Worm (Caenorhabditis elegans) whole organism, L1 larva: ENCODE data around the gene fbxb-77.

Experiments used
- C16A3.4 ChIP-seq: fragments of 150-350 bp; optimal IDR thresholded peaks from 2 replicates; lab custom pipeline; 2014; ENCODE audit warnings: missing biosample characterization, missing genetic modification characterization
- aha-1 ChIP-seq: fragments of 150-350 bp; optimal IDR thresholded peaks from 2 replicates; lab custom pipeline; 2014; ENCODE audit warnings: missing biosample characterization, missing genetic modification characterization
- alr-1 ChIP-seq: fragments of 200-800 bp; sonication (Bioruptor generic); optimal IDR thresholded peaks from 2 replicates; lab custom pipeline; 2018; ENCODE audit warnings: borderline replicate concordance, mild to moderate bottlenecking, missing genetic modification characterization, missing compliant biosample characterization
- ama-1 ChIP-seq: fragments of 150-350 bp; optimal IDR thresholded peaks from 2 replicates; lab custom pipeline; 2014
- blmp-1 ChIP-seq: fragments of 150-350 bp; optimal IDR thresholded peaks from 2 replicates; lab custom pipeline; 2014; ENCODE audit warnings: missing biosample characterization, missing genetic modification characterization
- ceh-82 ChIP-seq, 3 experiments: fragments of 150-350 bp in 1 of 3; sonication (generic microtip) in 2 of 3; optimal IDR thresholded peaks; 2 replicates each; lab custom pipeline; 2014 to 2017; ENCODE audit warnings: missing biosample characterization in 3 of 3, missing genetic modification characterization in 3 of 3
- ceh-90 ChIP-seq: sonication (generic microtip); optimal IDR thresholded peaks from 2 replicates; lab custom pipeline; 2016; ENCODE audit warnings: missing genetic modification characterization, missing compliant biosample characterization
- dpl-1 ChIP-seq, 3 experiments: fragments of 150-350 bp in 2 of 3; sonication (generic microtip) in 1 of 3; optimal IDR thresholded peaks; 2 replicates each; lab custom pipeline; 2014 to 2017; ENCODE audit warnings: missing biosample characterization in 3 of 3, missing genetic modification characterization in 3 of 3, missing genetic modification reagents in 3 of 3
- efl-1 ChIP-seq, 4 experiments: fragments of 150-350 bp; optimal IDR thresholded peaks in 3 of 4; peaks in 1 of 4; 1 replicate in 1 of 4; 2 replicates in 3 of 4; lab custom pipeline; 2014; ENCODE audit warnings: missing biosample characterization in 2 of 4, missing genetic modification characterization in 2 of 4, missing genetic modification reagents in 2 of 4
- egl-13 ChIP-seq: sonication (generic microtip); optimal IDR thresholded peaks from 2 replicates; lab custom pipeline; 2016; ENCODE audit warnings: missing genotype, missing genetic modification reagents, missing genetic modification characterization, missing compliant biosample characterization
- elt-2 ChIP-seq: sonication (generic microtip); optimal IDR thresholded peaks from 2 replicates; lab custom pipeline; 2016; ENCODE audit warnings: missing genetic modification characterization, mild to moderate bottlenecking, inconsistent platforms, missing compliant biosample characterization, missing genetic modification reagents
- elt-3 ChIP-seq, 6 experiments: fragments of 150-350 bp in 1 of 6; sonication (generic microtip); optimal IDR thresholded peaks; 2 replicates each; lab custom pipeline; 2017 to 2018; ENCODE audit warnings: missing biosample characterization in 6 of 6, missing genetic modification characterization in 6 of 6, inconsistent platforms in 1 of 6
- fkh-10 ChIP-seq: sonication (generic microtip); optimal IDR thresholded peaks from 2 replicates; lab custom pipeline; 2017; ENCODE audit warnings: missing biosample characterization, missing genetic modification reagents, missing genetic modification characterization
- fkh-4 ChIP-seq: sonication (generic microtip); optimal IDR thresholded peaks from 2 replicates; lab custom pipeline; 2016; ENCODE audit warnings: missing compliant biosample characterization, missing genetic modification characterization, borderline replicate concordance
- fkh-8 ChIP-seq: sonication (generic microtip); optimal IDR thresholded peaks from 2 replicates; lab custom pipeline; 2016; ENCODE audit warnings: mild to moderate bottlenecking, missing genetic modification characterization, missing compliant biosample characterization
- grh-1 ChIP-seq: fragments of 200-800 bp; sonication (Bioruptor generic); IDR thresholded peaks from 2 replicates; pipeline ENCODE4 v1.3.6; 2022; ENCODE audit warnings: missing genetic modification reagents, missing genetic modification characterization, missing compliant biosample characterization
- irx-1 ChIP-seq: sonication (generic microtip); optimal IDR thresholded peaks from 2 replicates; lab custom pipeline; 2016; ENCODE audit warnings: missing genetic modification characterization, missing compliant biosample characterization
- jun-1 ChIP-seq: fragments of 150-350 bp; optimal IDR thresholded peaks from 2 replicates; lab custom pipeline; 2014; ENCODE audit warnings: missing biosample characterization, missing genetic modification reagents, missing genetic modification characterization
- lin-15B ChIP-seq: fragments of 150-350 bp; sonication (generic microtip); optimal IDR thresholded peaks from 3 replicates; lab custom pipeline; 2014; ENCODE audit warnings: missing biosample characterization, missing genetic modification characterization
- lin-35 ChIP-seq, 2 experiments: fragments of 150-350 bp; optimal IDR thresholded peaks; 2 replicates each; lab custom pipeline; 2014; ENCODE audit warnings: missing biosample characterization in 2 of 2, missing genetic modification characterization in 2 of 2, missing genetic modification reagents in 2 of 2
- lsy-2 ChIP-seq, 2 experiments: fragments of 150-350 bp; optimal IDR thresholded peaks; 2 replicates each; lab custom pipeline; 2014; ENCODE audit warnings: missing biosample characterization in 2 of 2, missing genetic modification characterization in 2 of 2
- mab-9 ChIP-seq: fragments of 200-800 bp; sonication (Bioruptor generic); IDR thresholded peaks from 2 replicates; pipeline ENCODE4 v1.3.6; 2022; ENCODE audit warnings: missing genetic modification reagents, missing genetic modification characterization, missing compliant biosample characterization
- mdl-1 ChIP-seq, 2 experiments: fragments of 150-350 bp; optimal IDR thresholded peaks; 2 replicates each; lab custom pipeline; 2014 to 2017; ENCODE audit warnings: missing biosample characterization in 2 of 2, missing genetic modification characterization in 2 of 2, inconsistent platforms in 1 of 2
- mep-1 ChIP-seq: fragments of 150-350 bp; optimal IDR thresholded peaks from 2 replicates; lab custom pipeline; 2014; ENCODE audit warnings: missing biosample characterization, missing genetic modification characterization
- nhr-11 ChIP-seq: fragments of 150-350 bp; optimal IDR thresholded peaks from 2 replicates; lab custom pipeline; 2014; ENCODE audit warnings: missing biosample characterization, missing genetic modification characterization
- nhr-20 ChIP-seq: sonication (generic microtip); optimal IDR thresholded peaks from 2 replicates; lab custom pipeline; 2016; ENCODE audit warnings: mild to moderate bottlenecking, missing genetic modification characterization, missing compliant biosample characterization
- nhr-237 ChIP-seq: fragments of 150-350 bp; optimal IDR thresholded peaks from 2 replicates; lab custom pipeline; 2014; ENCODE audit warnings: missing biosample characterization, missing genetic modification characterization
- nhr-77 ChIP-seq: fragments of 150-350 bp; optimal IDR thresholded peaks from 2 replicates; lab custom pipeline; 2014; ENCODE audit warnings: missing biosample characterization, missing genetic modification characterization
- nhr-84 ChIP-seq: sonication (generic microtip); optimal IDR thresholded peaks from 2 replicates; lab custom pipeline; 2017; ENCODE audit warnings: missing biosample characterization, missing genetic modification characterization
- nhr-85 ChIP-seq: sonication (generic microtip); peaks from one replicate; lab custom pipeline; 2016; ENCODE audit warnings: missing genetic modification characterization, inconsistent platforms, missing compliant biosample characterization
- nhr-90 ChIP-seq: sonication (generic microtip); optimal IDR thresholded peaks from 2 replicates; lab custom pipeline; 2016; ENCODE audit warnings: mild to moderate bottlenecking, missing genetic modification characterization, missing compliant biosample characterization; ENCODE audit not compliant: poor library complexity
- pag-3 ChIP-seq: sonication (generic microtip); optimal IDR thresholded peaks from 2 replicates; lab custom pipeline; 2017; ENCODE audit warnings: missing genetic modification characterization, mild to moderate bottlenecking, missing compliant biosample characterization, antibody characterized with exemption, borderline replicate concordance; ENCODE audit not compliant: insufficient read depth
- rnt-1 ChIP-seq: sonication (generic microtip); optimal IDR thresholded peaks from 2 replicates; lab custom pipeline; 2016; ENCODE audit warnings: mild to moderate bottlenecking, missing genetic modification characterization, moderate library complexity, missing compliant biosample characterization
- skn-1 ChIP-seq: fragments of 150-350 bp; optimal IDR thresholded peaks from 2 replicates; lab custom pipeline; 2014; ENCODE audit warnings: missing biosample characterization, missing genetic modification characterization
- snu-23 ChIP-seq: sonication (generic microtip); optimal IDR thresholded peaks from 2 replicates; lab custom pipeline; 2016; ENCODE audit warnings: missing genetic modification characterization, missing compliant biosample characterization
- sup-37 ChIP-seq: fragments of 200-800 bp; sonication (Bioruptor generic); optimal IDR thresholded peaks from 2 replicates; lab custom pipeline; 2018; ENCODE audit warnings: mild to moderate bottlenecking, missing genetic modification characterization, missing compliant biosample characterization
- tbx-2 ChIP-seq: sonication (generic microtip); optimal IDR thresholded peaks from 2 replicates; lab custom pipeline; 2016; ENCODE audit warnings: missing genetic modification characterization, missing compliant biosample characterization
- unc-86 ChIP-seq: sonication (generic microtip); optimal IDR thresholded peaks from 2 replicates; lab custom pipeline; 2016; ENCODE audit warnings: missing genetic modification characterization, missing compliant biosample characterization
- xbp-1 ChIP-seq: sonication (generic microtip); optimal IDR thresholded peaks from 2 replicates; lab custom pipeline; 2016; ENCODE audit warnings: missing genetic modification characterization, missing compliant biosample characterization
- zag-1 ChIP-seq: fragments of 150-350 bp; optimal IDR thresholded peaks from 2 replicates; lab custom pipeline; 2014; ENCODE audit warnings: missing biosample characterization, missing genetic modification characterization

fbxb-77 gene

DNA sequence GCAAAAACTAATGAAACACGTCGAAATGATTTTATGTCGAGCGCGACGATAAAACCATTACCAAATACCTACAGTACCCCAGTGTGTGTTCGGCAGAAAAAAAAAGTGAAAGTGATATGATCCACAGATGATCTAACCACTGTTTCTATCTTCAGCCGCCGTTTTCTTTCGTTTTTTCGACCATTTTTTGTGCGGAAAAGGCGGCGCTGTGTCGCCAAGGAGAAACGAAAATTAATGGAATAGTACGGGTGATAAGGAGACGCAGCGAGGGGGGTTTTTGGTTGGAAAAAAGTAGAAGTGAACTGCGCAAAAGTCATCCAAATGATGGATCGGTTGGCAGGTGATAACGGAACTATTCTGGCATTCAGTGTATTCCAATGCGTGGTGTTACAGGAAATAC, 39.2 kb upstream of the fbxb-77 start:
- no peak for TF ChIP-seq mdl-1 (tag; optimal IDR thresholded peaks at IDR 0.05; lab: Kevin White, UChicago)
- no peak for TF ChIP-seq aha-1 (tag; lab: Kevin White, UChicago)
- TF ChIP-seq sup-37 (GFP tag; lab: Kevin White, UChicago) = no peak
- peak in 1 of 6 experiments; percentile 3 for TF ChIP-seq elt-3 (tag; optimal IDR thresholded peaks at IDR 0.05; lab: Kevin White, UChicago)
- no peak for TF ChIP-seq nhr-84 (tag; lab: Kevin White, UChicago)
- peak; percentile 91 for TF ChIP-seq blmp-1 (tag; lab: Kevin White, UChicago)
- no peak for TF ChIP-seq nhr-11 (tag; lab: Kevin White, UChicago)
- TF ChIP-seq egl-13 (tag; lab: Kevin White, UChicago) = no peak

- TF ChIP-seq zag-1 (tag; lab: Kevin White, UChicago) (no peak), fkh-4 (tag; lab: Kevin White, UChicago) (no peak), nhr-11 (tag; lab: Kevin White, UChicago) (no peak), ceh-90 (tag; lab: Kevin White, UChicago) (no peak)
Observed at ce11 chrIV:4789445-4789844, 33.5 kb upstream of the fbxb-77 start, which contains the start of gene R11E3.1. Gene R11E3.1 (plus strand): TSS chrIV:4789745.

DNA sequence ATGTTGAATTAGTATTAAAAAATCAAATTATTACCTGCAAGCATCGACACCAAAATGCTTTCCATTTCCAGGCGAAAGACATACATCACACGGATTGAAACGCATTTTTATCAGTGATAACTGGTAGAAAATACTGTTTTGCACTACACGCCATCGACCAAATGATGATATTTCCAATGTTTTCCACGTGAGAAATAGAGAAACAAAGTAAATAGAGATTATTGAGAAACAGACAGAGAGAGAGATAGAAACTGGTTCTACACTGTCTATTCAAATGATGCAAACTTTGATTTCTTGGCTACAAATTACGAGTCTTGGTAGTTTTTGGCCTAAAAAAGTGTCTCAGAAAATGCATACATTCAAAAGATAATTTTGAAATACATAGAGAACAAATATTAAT, 32.4 kb upstream of the fbxb-77 start, which contains the start of gene nhr-104:
Gene nhr-104 (minus strand): TSS at position 361 of the 400 bp plus-strand sequence.
- TF ChIP-seq mab-9 (no peak), ama-1 (no peak), nhr-90 (tag; lab: Kevin White, UChicago) (peak; percentile 47), xbp-1 (no peak), lsy-2 (tag; optimal IDR thresholded peaks at IDR 0.05; lab: Kevin White, UChicago) (peak; percentile 30 to 63), irx-1 (tag; lab: Kevin White, UChicago) (no peak), unc-86 (tag; lab: Kevin White, UChicago) (no peak), pag-3 (peak; percentile 47), efl-1 (optimal IDR thresholded peaks at IDR 0.05; lab: Kevin White, UChicago) (peak; percentile 20 to 49), efl-1 (GFP tag; optimal IDR thresholded peaks at IDR 0.05 in 1 of 2; lab: Kevin White, UChicago) (peak in 1 of 2 experiments; percentile 3), rnt-1 (no peak), nhr-20 (tag; lab: Kevin White, UChicago) (peak; percentile 65), fkh-10 (GFP tag; lab: Kevin White, UChicago) (no peak), blmp-1 (tag; lab: Kevin White, UChicago) (peak; percentile 31), elt-3 (tag; optimal IDR thresholded peaks at IDR 0.05; lab: Kevin White, UChicago) (peak in 3 of 6 experiments; percentile 40 to 73 (median 41)), lin-15B (tag; lab: Kevin White, UChicago) (no peak), snu-23 (GFP tag; lab: Kevin White, UChicago) (peak; percentile 61), nhr-77 (peak; percentile 15), tbx-2 (tag; lab: Kevin White, UChicago) (peak; percentile 30), lin-35 (GFP tag; optimal IDR thresholded peaks at IDR 0.05; lab: Kevin White, UChicago) (peak in 1 of 2 experiments; percentile 74), alr-1 (no peak), nhr-85 (tag; lab: Kevin White, UChicago) (peak; percentile 85), fkh-8 (tag; lab: Kevin White, UChicago) (no peak), nhr-11 (tag; lab: Kevin White, UChicago) (no peak), dpl-1 (GFP tag; optimal IDR thresholded peaks at IDR 0.05; lab: Kevin White, UChicago) (peak in 1 of 3 experiments; percentile 42), mep-1 (tag; lab: Kevin White, UChicago) (peak; percentile 48), grh-1 (GFP tag; lab: Robert Waterston, UW) (peak; percentile 87), jun-1 (tag; lab: Kevin White, UChicago) (peak; percentile 28), nhr-237 (peak; percentile 8), mdl-1 (tag; optimal IDR thresholded peaks at IDR 0.05; lab: Kevin White, UChicago) (peak in 1 of 2 experiments; percentile 13), ceh-82 (tag; optimal IDR thresholded peaks at IDR 0.05; lab: Kevin White, UChicago) (peak in 1 of 3 experiments; percentile 7), C16A3.4 (peak; percentile 37), skn-1 (tag; lab: Kevin White, UChicago) (peak; percentile 96), elt-2 (tag; lab: Kevin White, UChicago) (peak; percentile 45)
